Worm (Caenorhabditis elegans): ENCODE measurements around the gene fbxb-117.

DNA sequence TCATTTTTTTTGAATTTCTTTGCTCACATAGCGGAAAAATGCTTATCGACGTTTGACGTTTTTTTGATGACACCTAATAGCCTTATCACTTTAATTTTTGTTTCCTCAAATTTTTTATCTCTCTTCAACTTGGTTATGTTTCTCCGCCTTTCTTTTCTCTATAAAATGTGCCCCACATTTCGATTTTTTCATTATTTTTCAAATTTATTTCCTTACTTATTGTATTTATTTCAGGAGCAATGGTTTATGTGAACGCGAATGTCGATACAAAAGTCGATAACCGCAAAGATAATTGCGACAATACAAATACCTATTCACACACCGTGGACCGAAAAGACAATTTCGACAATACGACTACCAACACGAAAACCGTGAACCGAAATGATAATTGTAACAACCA is 38.0 kb downstream of the fbxb-117 start, which contains the start of gene sdz-6:
- TF ChIP-seq nhr-25 (tag; optimal IDR thresholded peaks at IDR 0.05) (no peak), fkh-2 (tag; optimal IDR thresholded peaks at IDR 0.05) (no peak), tbx-2 (tag; optimal IDR thresholded peaks at IDR 0.05) (no peak), sea-2 (GFP tag; optimal IDR thresholded peaks at IDR 0.05) (no peak), nhr-67 (tag; optimal IDR thresholded peaks at IDR 0.05) (no peak), lin-39 (tag; optimal IDR thresholded peaks at IDR 0.05) (no peak), ceh-9 (tag; optimal IDR thresholded peaks at IDR 0.05) (no peak), nhr-237 (tag; optimal IDR thresholded peaks at IDR 0.05) (no peak), nhr-23 (tag; optimal IDR thresholded peaks at IDR 0.05) (no peak), pqm-1 (tag; optimal IDR thresholded peaks at IDR 0.05) (no peak), mdl-1 (tag; optimal IDR thresholded peaks at IDR 0.05) (no peak), pha-4 (tag; optimal IDR thresholded peaks at IDR 0.05) (no peak), ceh-82 (tag; optimal IDR thresholded peaks at IDR 0.05) (no peak)

All from whole organism, L3 larva.